ENCODE assay signal across 1 fruit fly cellular context in genomic region chr3L:11353002-11353401, dm6.
A peak's percentile ranks its signal among the peaks of the same experiment; 100 is the strongest.
TF ChIP-seq lines count a peak whose summit lies in the region.

No protein-coding gene starts in this region.

TF ChIP-seq in whole organism, embryonic, 481 proteins besides CTCF, POLR2A, EP300 and RAD21 (continued from another document and continues in another):
- TF ChIP-seq CG6791 (GFP tag; IDR thresholded peaks at IDR 0.05; lab: Robert Waterston, UW; ENCODE audit: partially characterized antibody) = no peak
- peak; percentile 72 for TF ChIP-seq CG32772 (GFP tag; IDR thresholded peaks at IDR 0.05; lab: Robert Waterston, UW)
- peak; percentile 84 for TF ChIP-seq Xbp1 (GFP tag; optimal IDR thresholded peaks at IDR 0.05; lab: Kevin White, UChicago)
- no peak for TF ChIP-seq peb (GFP tag; IDR thresholded peaks at IDR 0.05; lab: Robert Waterston, UW)
- peak; percentile 93 for TF ChIP-seq CG14014 (GFP tag; IDR thresholded peaks at IDR 0.05; lab: Robert Waterston, UW)
- TF ChIP-seq gsb (GFP tag; IDR thresholded peaks at IDR 0.05; lab: Robert Waterston, UW) = peak; percentile 81
- TF ChIP-seq CG6854 (GFP tag; optimal IDR thresholded peaks at IDR 0.05; lab: Kevin White, UChicago) = peak; percentile 80
- TF ChIP-seq sob (GFP tag; IDR thresholded peaks at IDR 0.05; lab: Robert Waterston, UW) = peak; percentile 90
- TF ChIP-seq NFAT (GFP tag; IDR thresholded peaks at IDR 0.05; lab: Robert Waterston, UW) = peak; percentile 87
- TF ChIP-seq en (GFP tag; optimal IDR thresholded peaks at IDR 0.05; lab: Kevin White, UChicago) = peak; percentile 74
- TF ChIP-seq CG4282 (GFP tag; optimal IDR thresholded peaks at IDR 0.05; lab: Kevin White, UChicago) = peak; percentile 79
- peak; percentile 57; the same call in 1 of the 3 replicates for TF ChIP-seq Optix (GFP tag; IDR thresholded peaks at IDR 0.05; lab: Robert Waterston, UW)
- peak; percentile 80 for TF ChIP-seq Myb (GFP tag; optimal IDR thresholded peaks at IDR 0.05; lab: Kevin White, UChicago)
- peak; percentile 29 for TF ChIP-seq CG8359 (GFP tag; optimal IDR thresholded peaks at IDR 0.05; lab: Kevin White, UChicago; ENCODE audit: borderline replicate concordance)
- no peak for TF ChIP-seq Sin3A (optimal IDR thresholded peaks at IDR 0.05; lab: Kevin White, UChicago)
- peak; percentile 83 for TF ChIP-seq CG31224 (GFP tag; IDR thresholded peaks at IDR 0.05; lab: Robert Waterston, UW)
- TF ChIP-seq CG3838 (GFP tag; optimal IDR thresholded peaks at IDR 0.05; lab: Kevin White, UChicago) = peak; percentile 69
- no peak for TF ChIP-seq Opbp (GFP tag; IDR thresholded peaks at IDR 0.05; lab: Robert Waterston, UW; ENCODE audit: partially characterized antibody)
- TF ChIP-seq CG2129 (GFP tag; IDR thresholded peaks at IDR 0.05; lab: Robert Waterston, UW; ENCODE audit: partially characterized antibody) = no peak
- TF ChIP-seq CG17186 (GFP tag; optimal IDR thresholded peaks at IDR 0.05; lab: Kevin White, UChicago) = no peak
- TF ChIP-seq CG1603 (tag; optimal IDR thresholded peaks at IDR 0.05; lab: Kevin White, UChicago) = peak; percentile 79
- peak; percentile 83 for TF ChIP-seq Ptx1 (GFP tag; IDR thresholded peaks at IDR 0.05; lab: Robert Waterston, UW)
- peak; percentile 96 for TF ChIP-seq gro (GFP tag; optimal IDR thresholded peaks at IDR 0.05; lab: Kevin White, UChicago)
- peak; percentile 61 for TF ChIP-seq CG1233 (GFP tag; optimal IDR thresholded peaks at IDR 0.05; lab: Kevin White, UChicago)
- TF ChIP-seq CG13123 (GFP tag; optimal IDR thresholded peaks at IDR 0.05; lab: Kevin White, UChicago) = peak; percentile 40
- TF ChIP-seq stc (GFP tag; IDR thresholded peaks at IDR 0.05; lab: Robert Waterston, UW) = peak; percentile 64
- peak; percentile 69 for TF ChIP-seq toy (GFP tag; IDR thresholded peaks at IDR 0.05; lab: Robert Waterston, UW)
- TF ChIP-seq CG7987 (GFP tag; optimal IDR thresholded peaks at IDR 0.05; lab: Kevin White, UChicago) = peak; percentile 68
- TF ChIP-seq Ets97D (GFP tag; optimal IDR thresholded peaks at IDR 0.05; lab: Kevin White, UChicago) = peak; percentile 37
- TF ChIP-seq CG10209 (GFP tag; optimal IDR thresholded peaks at IDR 0.05; lab: Kevin White, UChicago) = peak; percentile 88
- TF ChIP-seq Antp (GFP tag; optimal IDR thresholded peaks at IDR 0.05; lab: Kevin White, UChicago) = peak; percentile 86
- TF ChIP-seq dimm (GFP tag; IDR thresholded peaks at IDR 0.05; lab: Robert Waterston, UW) = peak; percentile 34; the same call in 1 of the 2 replicates
- peak; percentile 60 for TF ChIP-seq fd96Cb (tag; optimal IDR thresholded peaks at IDR 0.05; lab: Kevin White, UChicago)
- peak; percentile 71 for TF ChIP-seq tin (GFP tag; optimal IDR thresholded peaks at IDR 0.05; lab: Kevin White, UChicago)
- no peak for TF ChIP-seq CG2199 (GFP tag; IDR thresholded peaks at IDR 0.05; lab: Robert Waterston, UW)
- TF ChIP-seq CG2712 (tag; optimal IDR thresholded peaks at IDR 0.05; lab: Kevin White, UChicago) = peak; percentile 76
- peak; percentile 92 for TF ChIP-seq PHDP (tag; optimal IDR thresholded peaks at IDR 0.05; lab: Kevin White, UChicago)
- peak; percentile 47; the same call in 1 of the 2 replicates for TF ChIP-seq CG11696 (GFP tag; IDR thresholded peaks at IDR 0.05; lab: Robert Waterston, UW)
- TF ChIP-seq Oli (tag; optimal IDR thresholded peaks at IDR 0.05; lab: Kevin White, UChicago) = peak; percentile 79
- peak; percentile 86 for TF ChIP-seq tx (GFP tag; optimal IDR thresholded peaks at IDR 0.05; lab: Kevin White, UChicago)
- TF ChIP-seq Hr51 (GFP tag; optimal IDR thresholded peaks at IDR 0.05; lab: Kevin White, UChicago) = peak; percentile 73 to 85
- TF ChIP-seq CG17912 (GFP tag; optimal IDR thresholded peaks at IDR 0.05; lab: Kevin White, UChicago) = no peak
- TF ChIP-seq h (optimal IDR thresholded peaks at IDR 0.05; lab: Kevin White, UChicago) = no peak
- TF ChIP-seq CG18599 (GFP tag; optimal IDR thresholded peaks at IDR 0.05; lab: Kevin White, UChicago) = peak; percentile 95
- peak; percentile 86 for TF ChIP-seq ind (GFP tag; optimal IDR thresholded peaks at IDR 0.05; lab: Kevin White, UChicago)
- 0 out of 2 replicates have a peak, but pooled peaks have one; percentile 10 for TF ChIP-seq sens-2 (GFP tag; IDR thresholded peaks at IDR 0.05; lab: Robert Waterston, UW)
- peak; percentile 76 for TF ChIP-seq klu (GFP tag; IDR thresholded peaks at IDR 0.05; lab: Robert Waterston, UW)
- peak; percentile 45; the same call in 1 of the 3 replicates for TF ChIP-seq sr (GFP tag; IDR thresholded peaks at IDR 0.05; lab: Robert Waterston, UW)
- no peak for TF ChIP-seq Dp (GFP tag; optimal IDR thresholded peaks at IDR 0.05; lab: Kevin White, UChicago)
- TF ChIP-seq CG12769 (tag; optimal IDR thresholded peaks at IDR 0.05; lab: Kevin White, UChicago) = peak; percentile 95
- no peak for TF ChIP-seq Dfd (GFP tag; optimal IDR thresholded peaks at IDR 0.05; lab: Kevin White, UChicago)
- TF ChIP-seq GATAe (GFP tag; conservative IDR thresholded peaks at IDR 0.05; lab: Robert Waterston, UW) = 0 out of 2 replicates have a peak, but pooled peaks have one; percentile 82
- peak; percentile 34 for TF ChIP-seq run (tag; optimal IDR thresholded peaks at IDR 0.05; lab: Kevin White, UChicago)
- 0 out of 3 replicates have a peak, but pooled peaks have one; percentile 27 for TF ChIP-seq CG3726 (GFP tag; IDR thresholded peaks at IDR 0.05; lab: Robert Waterston, UW)
- no peak for TF ChIP-seq stwl (tag; optimal IDR thresholded peaks at IDR 0.05; lab: Kevin White, UChicago)
- TF ChIP-seq jigr1 (GFP tag; IDR thresholded peaks at IDR 0.05; lab: Robert Waterston, UW) = no peak
- TF ChIP-seq Ssrp (tag; optimal IDR thresholded peaks at IDR 0.05; lab: Kevin White, UChicago) = peak; percentile 51
- TF ChIP-seq zf30C (GFP tag; optimal IDR thresholded peaks at IDR 0.05; lab: Kevin White, UChicago) = peak; percentile 65
- TF ChIP-seq CHES-1-like (GFP tag; optimal IDR thresholded peaks at IDR 0.05; lab: Kevin White, UChicago) = peak; percentile 84
- TF ChIP-seq BEAF-32 (GFP tag; optimal IDR thresholded peaks at IDR 0.05; lab: Kevin White, UChicago) = no peak
- peak; percentile 25 for TF ChIP-seq psq (GFP tag; optimal IDR thresholded peaks at IDR 0.05; lab: Kevin White, UChicago)
- TF ChIP-seq CG42726 (GFP tag; IDR thresholded peaks at IDR 0.05; lab: Robert Waterston, UW; ENCODE audit: partially characterized antibody) = no peak
- peak; percentile 89 for TF ChIP-seq NfI (GFP tag; optimal IDR thresholded peaks at IDR 0.05; lab: Kevin White, UChicago)
- TF ChIP-seq Stat92E (GFP tag; optimal IDR thresholded peaks at IDR 0.05; lab: Kevin White, UChicago) = no peak
- no peak for TF ChIP-seq Gsc (GFP tag; IDR thresholded peaks at IDR 0.05; lab: Robert Waterston, UW)
- peak; percentile 55 for TF ChIP-seq CG14667 (GFP tag; IDR thresholded peaks at IDR 0.05; lab: Robert Waterston, UW)
- TF ChIP-seq CG7556 (GFP tag; optimal IDR thresholded peaks at IDR 0.05; lab: Kevin White, UChicago) = peak; percentile 79
- TF ChIP-seq Six4 (GFP tag; optimal IDR thresholded peaks at IDR 0.05; lab: Kevin White, UChicago) = peak; percentile 74
- TF ChIP-seq CG5953 (GFP tag; IDR thresholded peaks at IDR 0.05; lab: Robert Waterston, UW) = peak; percentile 67; the same call in 1 of the 2 replicates
- peak; percentile 76 for TF ChIP-seq Xrp1 (GFP tag; IDR thresholded peaks at IDR 0.05; lab: Robert Waterston, UW)
- TF ChIP-seq ato (GFP tag; IDR thresholded peaks at IDR 0.05; lab: Robert Waterston, UW; ENCODE audit: partially characterized antibody) = no peak
- peak; percentile 82 for TF ChIP-seq CG12071 (GFP tag; optimal IDR thresholded peaks at IDR 0.05; lab: Kevin White, UChicago)
- no peak for TF ChIP-seq exex (tag; optimal IDR thresholded peaks at IDR 0.05; lab: Kevin White, UChicago)
- TF ChIP-seq fu2 (GFP tag; optimal IDR thresholded peaks at IDR 0.05; lab: Kevin White, UChicago) = peak; percentile 91
- TF ChIP-seq CG2875 (GFP tag; optimal IDR thresholded peaks at IDR 0.05; lab: Kevin White, UChicago) = no peak
- TF ChIP-seq grn (GFP tag; optimal IDR thresholded peaks at IDR 0.05; lab: Kevin White, UChicago) = no peak
- peak; percentile 79 for TF ChIP-seq CG18011 (GFP tag; optimal IDR thresholded peaks at IDR 0.05; lab: Kevin White, UChicago)
- peak; percentile 45 for TF ChIP-seq CG15011 (GFP tag; optimal IDR thresholded peaks at IDR 0.05; lab: Kevin White, UChicago)
- peak; percentile 74 for TF ChIP-seq az2 (GFP tag; optimal IDR thresholded peaks at IDR 0.05; lab: Kevin White, UChicago)
- TF ChIP-seq zfh2 (GFP tag; optimal IDR thresholded peaks at IDR 0.05; lab: Kevin White, UChicago) = peak; percentile 96
- no peak for TF ChIP-seq inv (GFP tag; IDR thresholded peaks at IDR 0.05; lab: Robert Waterston, UW; ENCODE audit: partially characterized antibody)
- TF ChIP-seq hth (optimal IDR thresholded peaks at IDR 0.05; lab: Kevin White, UChicago) = no peak
- TF ChIP-seq CG11085 (GFP tag; IDR thresholded peaks at IDR 0.05; lab: Robert Waterston, UW) = peak; percentile 85
- peak; percentile 53 for TF ChIP-seq CG4424 (GFP tag; optimal IDR thresholded peaks at IDR 0.05; lab: Kevin White, UChicago)
- TF ChIP-seq CG6683 (GFP tag; optimal IDR thresholded peaks at IDR 0.05; lab: Kevin White, UChicago) = peak; percentile 64
- TF ChIP-seq amos (GFP tag; IDR thresholded peaks at IDR 0.05; lab: Robert Waterston, UW; ENCODE audit: partially characterized antibody) = no peak
- TF ChIP-seq chm (GFP tag; IDR thresholded peaks at IDR 0.05; lab: Robert Waterston, UW) = peak; percentile 47; the same call in 1 of the 2 replicates
- TF ChIP-seq CG15269 (tag; optimal IDR thresholded peaks at IDR 0.05; lab: Kevin White, UChicago) = peak; percentile 89
- peak; percentile 39 for TF ChIP-seq Jarid2 (GFP tag; optimal IDR thresholded peaks at IDR 0.05; lab: Kevin White, UChicago)
- peak; percentile 69 for TF ChIP-seq kay (GFP tag; optimal IDR thresholded peaks at IDR 0.05; lab: Kevin White, UChicago)
- TF ChIP-seq Taf1 (GFP tag; IDR thresholded peaks at IDR 0.05; lab: Robert Waterston, UW) = peak; percentile 83
- TF ChIP-seq kni (GFP tag; optimal IDR thresholded peaks at IDR 0.05; lab: Kevin White, UChicago) = no peak
- peak; percentile 70 for TF ChIP-seq CG7357 (GFP tag; IDR thresholded peaks at IDR 0.05; lab: Robert Waterston, UW)
- TF ChIP-seq maf-S (GFP tag; optimal IDR thresholded peaks at IDR 0.05; lab: Kevin White, UChicago) = peak; percentile 84
- peak; percentile 49 for TF ChIP-seq CG4617 (GFP tag; optimal IDR thresholded peaks at IDR 0.05; lab: Kevin White, UChicago; ENCODE audit: borderline replicate concordance)
- TF ChIP-seq tna (GFP tag; IDR thresholded peaks at IDR 0.05; lab: Robert Waterston, UW; ENCODE audit: partially characterized antibody) = no peak
- peak; percentile 80 for TF ChIP-seq CG10543 (GFP tag; optimal IDR thresholded peaks at IDR 0.05; lab: Kevin White, UChicago)
- peak; percentile 90 for TF ChIP-seq vfl (GFP tag; optimal IDR thresholded peaks at IDR 0.05; lab: Kevin White, UChicago)
- TF ChIP-seq CG30020 (tag; optimal IDR thresholded peaks at IDR 0.05; lab: Kevin White, UChicago) = no peak
- TF ChIP-seq sna (GFP tag; IDR thresholded peaks at IDR 0.05; lab: Robert Waterston, UW; ENCODE audit: partially characterized antibody) = no peak
- peak; percentile 90 for TF ChIP-seq luna (GFP tag; optimal IDR thresholded peaks at IDR 0.05; lab: Kevin White, UChicago)
- TF ChIP-seq CG4360 (GFP tag; IDR thresholded peaks at IDR 0.05; lab: Robert Waterston, UW) = no peak
- peak; percentile 78 for TF ChIP-seq chn (GFP tag; optimal IDR thresholded peaks at IDR 0.05; lab: Kevin White, UChicago)
- no peak for TF ChIP-seq z (GFP tag; IDR thresholded peaks at IDR 0.05; lab: Robert Waterston, UW)
- TF ChIP-seq CG17361 (GFP tag; IDR thresholded peaks at IDR 0.05; lab: Robert Waterston, UW) = peak; percentile 77
- peak; percentile 37 for TF ChIP-seq nerfin-1 (tag; optimal IDR thresholded peaks at IDR 0.05; lab: Kevin White, UChicago)
- TF ChIP-seq Bteb2 (GFP tag; optimal IDR thresholded peaks at IDR 0.05; lab: Kevin White, UChicago) = peak; percentile 88
- 0 out of 2 replicates have a peak, but pooled peaks have one; percentile 12 for TF ChIP-seq CG10321 (GFP tag; IDR thresholded peaks at IDR 0.05; lab: Robert Waterston, UW)
- TF ChIP-seq disco-r (GFP tag; optimal IDR thresholded peaks at IDR 0.05; lab: Kevin White, UChicago) = peak; percentile 84
- TF ChIP-seq CG11398 (GFP tag; optimal IDR thresholded peaks at IDR 0.05; lab: Kevin White, UChicago) = peak; percentile 63
- TF ChIP-seq MBD-R2 (GFP tag; IDR thresholded peaks at IDR 0.05; lab: Robert Waterston, UW) = peak; percentile 78; the same call in 1 of the 2 replicates
- TF ChIP-seq CG11723 (GFP tag; optimal IDR thresholded peaks at IDR 0.05; lab: Kevin White, UChicago) = peak; percentile 65
- TF ChIP-seq gce (GFP tag; IDR thresholded peaks at IDR 0.05; lab: Robert Waterston, UW) = peak; percentile 45; the same call in 1 of the 3 replicates
- peak; percentile 72 for TF ChIP-seq esg (GFP tag; conservative IDR thresholded peaks at IDR 0.05; lab: Robert Waterston, UW)
- TF ChIP-seq otp (GFP tag; IDR thresholded peaks at IDR 0.05; lab: Robert Waterston, UW) = peak; percentile 81
- no peak for TF ChIP-seq Kr (GFP tag; optimal IDR thresholded peaks at IDR 0.05; lab: Kevin White, UChicago)
- TF ChIP-seq CG8478 (optimal IDR thresholded peaks at IDR 0.05; lab: Kevin White, UChicago) = no peak
- TF ChIP-seq ERR (GFP tag; optimal IDR thresholded peaks at IDR 0.05; lab: Kevin White, UChicago) = peak; percentile 88
- TF ChIP-seq nau (GFP tag; optimal IDR thresholded peaks at IDR 0.05; lab: Kevin White, UChicago) = peak; percentile 74
- peak; percentile 88 for TF ChIP-seq Hsf (GFP tag; optimal IDR thresholded peaks at IDR 0.05; lab: Kevin White, UChicago)
- peak; percentile 88 for TF ChIP-seq cwo (GFP tag; optimal IDR thresholded peaks at IDR 0.05; lab: Kevin White, UChicago)
- no peak for TF ChIP-seq dan (GFP tag; IDR thresholded peaks at IDR 0.05; lab: Robert Waterston, UW)
- TF ChIP-seq HHEX (GFP tag; optimal IDR thresholded peaks at IDR 0.05; lab: Kevin White, UChicago) = peak; percentile 61
- TF ChIP-seq CG7928 (GFP tag; optimal IDR thresholded peaks at IDR 0.05; lab: Kevin White, UChicago) = peak; percentile 69
- TF ChIP-seq CG16815 (GFP tag; optimal IDR thresholded peaks at IDR 0.05; lab: Kevin White, UChicago) = peak; percentile 79
- TF ChIP-seq CG18476 (GFP tag; optimal IDR thresholded peaks at IDR 0.05; lab: Kevin White, UChicago) = peak; percentile 73
- TF ChIP-seq Lim3 (GFP tag; IDR thresholded peaks at IDR 0.05; lab: Robert Waterston, UW) = 0 out of 2 replicates have a peak, but pooled peaks have one; percentile 37
- TF ChIP-seq sens (GFP tag; lab: Kevin White, UChicago) = peak; percentile 94
- peak; percentile 88 for TF ChIP-seq schlank (tag; optimal IDR thresholded peaks at IDR 0.05; lab: Kevin White, UChicago)
